Worm (Caenorhabditis elegans): ENCODE measurements around the gene gfi-3.

Gene gfi-3

DNA sequence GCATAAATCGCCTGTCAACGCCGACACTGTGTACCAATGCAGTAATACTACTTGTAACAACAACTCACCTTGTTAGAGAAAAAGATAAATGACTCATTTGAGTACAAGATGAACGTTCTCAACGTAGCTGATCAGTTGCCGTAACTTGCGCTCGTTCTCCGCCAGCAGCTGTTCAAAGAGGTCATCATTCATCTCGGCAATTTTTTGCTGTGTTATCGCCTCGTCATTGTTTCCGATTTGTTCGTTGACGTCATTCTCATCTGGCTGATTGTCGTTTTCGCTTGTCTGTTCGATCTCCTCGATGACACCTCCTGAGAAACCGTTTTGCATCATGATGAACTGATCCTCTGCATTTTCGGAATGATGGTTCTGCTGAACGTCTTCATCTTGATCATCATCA, 22.9 kb downstream of the gfi-3 start (continued):
- TF ChIP-seq zfp-3 (GFP tag; conservative IDR thresholded peaks at IDR 0.05) (no peak), snpc-1.2 (GFP tag; IDR thresholded peaks at IDR 0.05) (no peak), fkh-10 (GFP tag; optimal IDR thresholded peaks at IDR 0.05) (no peak), D1046.2 (GFP tag; IDR thresholded peaks at IDR 0.05) (no peak), nhr-102 (tag; optimal IDR thresholded peaks at IDR 0.05) (no peak), lin-29 (GFP tag; IDR thresholded peaks at IDR 0.05) (no peak), nhr-76 (tag; optimal IDR thresholded peaks at IDR 0.05) (no peak), zfp-2 (tag; optimal IDR thresholded peaks at IDR 0.05) (no peak), hif-1 (tag; optimal IDR thresholded peaks at IDR 0.05) (no peak), zag-1 (tag; optimal IDR thresholded peaks at IDR 0.05) (no peak), F10B5.3 (tag; optimal IDR thresholded peaks at IDR 0.05) (no peak), hlh-11 (tag; optimal IDR thresholded peaks at IDR 0.05) (peak; percentile 69), R02D3.7 (tag; optimal IDR thresholded peaks at IDR 0.05) (no peak), rbr-2 (tag; optimal IDR thresholded peaks at IDR 0.05) (no peak), F49E8.2 (tag; optimal IDR thresholded peaks at IDR 0.05; ENCODE audit: borderline replicate concordance) (no peak), ama-1 (optimal IDR thresholded peaks at IDR 0.05) (no peak), arid-1 (GFP tag; conservative IDR thresholded peaks at IDR 0.05) (no peak), nhr-42 (GFP tag; IDR thresholded peaks at IDR 0.05) (no peak), spr-1 (tag; optimal IDR thresholded peaks at IDR 0.05) (no peak), aly-2 (tag; optimal IDR thresholded peaks at IDR 0.05) (no peak), jun-1 (tag; optimal IDR thresholded peaks at IDR 0.05) (no peak), ctbp-1 (GFP tag; IDR thresholded peaks at IDR 0.05) (no peak), Y48G9A.11 (GFP tag; IDR thresholded peaks at IDR 0.05) (no peak), unc-62 (GFP tag; optimal IDR thresholded peaks at IDR 0.05 in 1 of 2) (peak in 1 of 2 experiments; percentile 19), unc-62 (tag; optimal IDR thresholded peaks at IDR 0.05) (no peak), ztf-7 (tag; optimal IDR thresholded peaks at IDR 0.05) (no peak), mdt-29 (GFP tag; IDR thresholded peaks at IDR 0.05) (no peak), egl-27 (tag; optimal IDR thresholded peaks at IDR 0.05) (no peak), lsy-2 (tag; optimal IDR thresholded peaks at IDR 0.05) (peak in 1 of 2 experiments; percentile 3), hlh-30 (tag; optimal IDR thresholded peaks at IDR 0.05; ENCODE audit: insufficient read depth) (peak; percentile 25), lin-39 (tag; optimal IDR thresholded peaks at IDR 0.05) (no peak), nhr-48 (tag; optimal IDR thresholded peaks at IDR 0.05) (peak; percentile 18), ceh-28 (tag; optimal IDR thresholded peaks at IDR 0.05) (no peak), gei-8 (GFP tag; optimal IDR thresholded peaks at IDR 0.05) (no peak), Y105C5A.15 (GFP tag; IDR thresholded peaks at IDR 0.05) (no peak), nhr-25 (tag; optimal IDR thresholded peaks at IDR 0.05; ENCODE audit: borderline replicate concordance, insufficient read depth) (no peak), nhr-11 (tag; optimal IDR thresholded peaks at IDR 0.05) (no peak), Y5F2A.4 (GFP tag; optimal IDR thresholded peaks at IDR 0.05) (no peak), lin-15B (tag; optimal IDR thresholded peaks at IDR 0.05) (no peak), lir-3 (tag; optimal IDR thresholded peaks at IDR 0.05) (no peak), aha-1 (tag) (no peak), nhr-111 (GFP tag; optimal IDR thresholded peaks at IDR 0.05) (no peak)

- no peak for TF ChIP-seq R02D3.7 (tag; optimal IDR thresholded peaks at IDR 0.05)
- TF ChIP-seq pqm-1 (tag; optimal IDR thresholded peaks at IDR 0.05) = peak; percentile 49
- 0 out of 2 replicates have a peak, but pooled peaks have one; percentile 48 for TF ChIP-seq F44E2.7 (GFP tag; IDR thresholded peaks at IDR 0.05)
- peak in 1 of 2 experiments; percentile 91 for TF ChIP-seq unc-62 (GFP tag; optimal IDR thresholded peaks at IDR 0.05 in 1 of 2)
- no peak for TF ChIP-seq unc-62 (tag; optimal IDR thresholded peaks at IDR 0.05)
- TF ChIP-seq zip-2 (tag; optimal IDR thresholded peaks at IDR 0.05) = no peak
- TF ChIP-seq hlh-30 (tag; optimal IDR thresholded peaks at IDR 0.05; ENCODE audit: insufficient read depth) = peak; percentile 76
- TF ChIP-seq set-16 (GFP tag; IDR thresholded peaks at IDR 0.05) = peak; percentile 84
- TF ChIP-seq T20F7.1 (GFP tag; optimal IDR thresholded peaks at IDR 0.05) = no peak
- peak; percentile 56 for TF ChIP-seq dmd-6 (GFP tag; IDR thresholded peaks at IDR 0.05)
- peak; percentile 95 for TF ChIP-seq aha-1 (tag)
- peak; percentile 42 for TF ChIP-seq dve-1 (tag; optimal IDR thresholded peaks at IDR 0.05; ENCODE audit: insufficient read depth)
- 0 out of 2 replicates have a peak, but pooled peaks have one; percentile 18 for TF ChIP-seq lin-38 (GFP tag; IDR thresholded peaks at IDR 0.05)
- 0 out of 2 replicates have a peak, but pooled peaks have one; percentile 11 for TF ChIP-seq egl-43 (GFP tag; IDR thresholded peaks at IDR 0.05)
- 0 out of 2 replicates have a peak, but pooled peaks have one; percentile 11 for TF ChIP-seq mdt-29 (GFP tag; IDR thresholded peaks at IDR 0.05)
Observed at ce11 chrX:14503800-14504550, 23.6 kb downstream of the gfi-3 start, which contains the start of gene M163.1. TSS of gene M163.1 (minus strand) at chrX:14503824.

All from whole organism, L4 larva.